Worm (Caenorhabditis elegans) whole organism, L1 larva: ENCODE data around the gene Y46E12A.3.

Experiments
- C34B4.2 ChIP-seq: sonication (generic microtip); optimal IDR thresholded peaks from 2 replicates; lab custom pipeline; 2017; ENCODE audit warnings: mild to moderate bottlenecking, missing genetic modification characterization, missing compliant biosample characterization
- F16B12.6 ChIP-seq: fragments of 150-350 bp; optimal IDR thresholded peaks from 2 replicates; lab custom pipeline; 2014; ENCODE audit warnings: missing biosample characterization, missing genetic modification characterization
- alr-1 ChIP-seq: fragments of 200-800 bp; sonication (Bioruptor generic); optimal IDR thresholded peaks from 2 replicates; lab custom pipeline; 2018; ENCODE audit warnings: borderline replicate concordance, mild to moderate bottlenecking, missing genetic modification characterization, missing compliant biosample characterization
- aly-2 ChIP-seq: fragments of 150-350 bp; optimal IDR thresholded peaks from 2 replicates; lab custom pipeline; 2014; ENCODE audit warnings: missing biosample characterization, missing genetic modification characterization
- ama-1 ChIP-seq: fragments of 150-350 bp; optimal IDR thresholded peaks from 2 replicates; lab custom pipeline; 2014
- blmp-1 ChIP-seq: fragments of 150-350 bp; optimal IDR thresholded peaks from 2 replicates; lab custom pipeline; 2014; ENCODE audit warnings: missing biosample characterization, missing genetic modification characterization
- ceh-63 ChIP-seq: fragments of 200-800 bp; sonication (Bioruptor generic); optimal IDR thresholded peaks from 2 replicates; lab custom pipeline; 2018; ENCODE audit warnings: mild to moderate bottlenecking, missing genetic modification characterization, missing compliant biosample characterization
- ceh-8 ChIP-seq: fragments of 200-800 bp; sonication (Bioruptor generic); optimal IDR thresholded peaks from 2 replicates; lab custom pipeline; 2018; ENCODE audit warnings: mild to moderate bottlenecking, missing genetic modification characterization, moderate library complexity, missing compliant biosample characterization
- ceh-90 ChIP-seq: sonication (generic microtip); optimal IDR thresholded peaks from 2 replicates; lab custom pipeline; 2016; ENCODE audit warnings: missing genetic modification characterization, missing compliant biosample characterization
- ces-1 ChIP-seq: fragments of 150-350 bp; optimal IDR thresholded peaks from 2 replicates; lab custom pipeline; 2014; ENCODE audit warnings: missing biosample characterization, missing genetic modification reagents, missing genetic modification characterization
- dpl-1 ChIP-seq, 3 experiments: fragments of 150-350 bp in 2 of 3; sonication (generic microtip) in 1 of 3; optimal IDR thresholded peaks; 2 replicates each; lab custom pipeline; 2014 to 2017; ENCODE audit warnings: missing biosample characterization in 3 of 3, missing genetic modification characterization in 3 of 3, missing genetic modification reagents in 3 of 3
- dsc-1 ChIP-seq: sonication (generic microtip); optimal IDR thresholded peaks from 2 replicates; lab custom pipeline; 2016; ENCODE audit warnings: mild to moderate bottlenecking, missing genetic modification characterization, missing compliant biosample characterization
- efl-1 ChIP-seq, 4 experiments: fragments of 150-350 bp; optimal IDR thresholded peaks in 3 of 4; peaks in 1 of 4; 1 replicate in 1 of 4; 2 replicates in 3 of 4; lab custom pipeline; 2014; ENCODE audit warnings: missing biosample characterization in 2 of 4, missing genetic modification characterization in 2 of 4, missing genetic modification reagents in 2 of 4
- elt-2 ChIP-seq: sonication (generic microtip); optimal IDR thresholded peaks from 2 replicates; lab custom pipeline; 2016; ENCODE audit warnings: missing genetic modification characterization, mild to moderate bottlenecking, inconsistent platforms, missing compliant biosample characterization, missing genetic modification reagents
- fkh-10 ChIP-seq: sonication (generic microtip); optimal IDR thresholded peaks from 2 replicates; lab custom pipeline; 2017; ENCODE audit warnings: missing biosample characterization, missing genetic modification reagents, missing genetic modification characterization
- fkh-4 ChIP-seq: sonication (generic microtip); optimal IDR thresholded peaks from 2 replicates; lab custom pipeline; 2016; ENCODE audit warnings: missing compliant biosample characterization, missing genetic modification characterization, borderline replicate concordance
- fkh-8 ChIP-seq: sonication (generic microtip); optimal IDR thresholded peaks from 2 replicates; lab custom pipeline; 2016; ENCODE audit warnings: mild to moderate bottlenecking, missing genetic modification characterization, missing compliant biosample characterization
- fos-1 ChIP-seq: fragments of 150-350 bp; optimal IDR thresholded peaks from 2 replicates; lab custom pipeline; 2014; ENCODE audit warnings: missing biosample characterization, missing genetic modification characterization
- hlh-17 ChIP-seq: fragments of 200-800 bp; sonication (Bioruptor generic); optimal IDR thresholded peaks from 2 replicates; lab custom pipeline; 2018; ENCODE audit warnings: missing genetic modification characterization, mild to moderate bottlenecking, missing compliant biosample characterization, moderate library complexity, borderline replicate concordance
- irx-1 ChIP-seq: sonication (generic microtip); optimal IDR thresholded peaks from 2 replicates; lab custom pipeline; 2016; ENCODE audit warnings: missing genetic modification characterization, missing compliant biosample characterization
- lin-14 ChIP-seq: fragments of 200-800 bp; sonication (Bioruptor generic); optimal IDR thresholded peaks from 2 replicates; lab custom pipeline; 2018; ENCODE audit warnings: mild to moderate bottlenecking, missing genetic modification characterization, moderate library complexity, missing compliant biosample characterization
- lin-35 ChIP-seq, 2 experiments: fragments of 150-350 bp; optimal IDR thresholded peaks; 2 replicates each; lab custom pipeline; 2014; ENCODE audit warnings: missing biosample characterization in 2 of 2, missing genetic modification characterization in 2 of 2, missing genetic modification reagents in 2 of 2
- lin-39 ChIP-seq: fragments of 150-350 bp; optimal IDR thresholded peaks from 2 replicates; lab custom pipeline; 2014; ENCODE audit warnings: missing biosample characterization, missing genetic modification reagents, missing genetic modification characterization
- lir-3 ChIP-seq: sonication (generic microtip); optimal IDR thresholded peaks from 2 replicates; lab custom pipeline; 2016; ENCODE audit warnings: mild to moderate bottlenecking, missing genetic modification characterization, moderate library complexity, missing compliant biosample characterization; ENCODE audit not compliant: poor library complexity
- mef-2 ChIP-seq: fragments of 150-350 bp; optimal IDR thresholded peaks from 2 replicates; lab custom pipeline; 2014; ENCODE audit warnings: missing biosample characterization, missing genetic modification characterization
- nhr-20 ChIP-seq: sonication (generic microtip); optimal IDR thresholded peaks from 2 replicates; lab custom pipeline; 2016; ENCODE audit warnings: mild to moderate bottlenecking, missing genetic modification characterization, missing compliant biosample characterization
- nhr-237 ChIP-seq: fragments of 150-350 bp; optimal IDR thresholded peaks from 2 replicates; lab custom pipeline; 2014; ENCODE audit warnings: missing biosample characterization, missing genetic modification characterization
- nhr-28 ChIP-seq: fragments of 150-350 bp; optimal IDR thresholded peaks from 2 replicates; lab custom pipeline; 2014; ENCODE audit warnings: missing biosample characterization, missing genetic modification characterization
- nhr-47 ChIP-seq: sonication (generic microtip); optimal IDR thresholded peaks from 2 replicates; lab custom pipeline; 2016; ENCODE audit warnings: mild to moderate bottlenecking, missing genetic modification characterization, moderate library complexity, missing compliant biosample characterization
- nhr-71 ChIP-seq: sonication (generic microtip); optimal IDR thresholded peaks from 2 replicates; lab custom pipeline; 2016; ENCODE audit warnings: mild to moderate bottlenecking, missing genetic modification characterization, moderate library complexity, missing compliant biosample characterization
- nhr-76 ChIP-seq: sonication (generic microtip); optimal IDR thresholded peaks from 2 replicates; lab custom pipeline; 2017; ENCODE audit warnings: missing biosample characterization, missing genetic modification characterization
- nhr-77 ChIP-seq: fragments of 150-350 bp; optimal IDR thresholded peaks from 2 replicates; lab custom pipeline; 2014; ENCODE audit warnings: missing biosample characterization, missing genetic modification characterization
- rnt-1 ChIP-seq: sonication (generic microtip); optimal IDR thresholded peaks from 2 replicates; lab custom pipeline; 2016; ENCODE audit warnings: mild to moderate bottlenecking, missing genetic modification characterization, moderate library complexity, missing compliant biosample characterization
- tbx-2 ChIP-seq: sonication (generic microtip); optimal IDR thresholded peaks from 2 replicates; lab custom pipeline; 2016; ENCODE audit warnings: missing genetic modification characterization, missing compliant biosample characterization
- tlp-1 ChIP-seq: fragments of 150-350 bp; optimal IDR thresholded peaks from 2 replicates; lab custom pipeline; 2014; ENCODE audit warnings: missing biosample characterization, missing genetic modification characterization
- unc-30 ChIP-seq: sonication (generic microtip); optimal IDR thresholded peaks from 2 replicates; lab custom pipeline; 2017; ENCODE audit warnings: missing biosample characterization, missing genetic modification characterization
- unc-86 ChIP-seq: sonication (generic microtip); optimal IDR thresholded peaks from 2 replicates; lab custom pipeline; 2016; ENCODE audit warnings: missing genetic modification characterization, missing compliant biosample characterization
- vab-15 ChIP-seq: sonication (generic microtip); optimal IDR thresholded peaks from 2 replicates; lab custom pipeline; 2017; ENCODE audit warnings: missing genotype, mild to moderate bottlenecking, missing genetic modification characterization, missing compliant biosample characterization
- xbp-1 ChIP-seq: sonication (generic microtip); optimal IDR thresholded peaks from 2 replicates; lab custom pipeline; 2016; ENCODE audit warnings: missing genetic modification characterization, missing compliant biosample characterization

Y46E12A.3 gene

ce11 chrIII:1769993-1770392, 15.3 kb upstream of the Y46E12A.3 start, which contains the start of gene tbx-43:
tbx-43 (minus strand) TSS chrIII:1770093.
- no peak for TF ChIP-seq efl-1 (optimal IDR thresholded peaks at IDR 0.05; lab: Kevin White, UChicago)
- TF ChIP-seq efl-1 (GFP tag; optimal IDR thresholded peaks at IDR 0.05 in 1 of 2; lab: Kevin White, UChicago), result peak in 1 of 2 experiments; percentile 38
- no peak for TF ChIP-seq hlh-17 (GFP tag; lab: Kevin White, UChicago)

- TF ChIP-seq nhr-28 (tag; lab: Kevin White, UChicago), result no peak
- TF ChIP-seq ceh-90 (tag; lab: Kevin White, UChicago), result no peak
- no peak for TF ChIP-seq elt-2 (tag; lab: Kevin White, UChicago)
- TF ChIP-seq fkh-4 (tag; lab: Kevin White, UChicago), result no peak
- TF ChIP-seq tlp-1, result no peak
- TF ChIP-seq nhr-77 (tag; lab: Kevin White, UChicago), result no peak
- TF ChIP-seq lin-35 (GFP tag; optimal IDR thresholded peaks at IDR 0.05; lab: Kevin White, UChicago), result no peak
- TF ChIP-seq nhr-237, result no peak
- no peak for TF ChIP-seq nhr-20 (tag; lab: Kevin White, UChicago)
- no peak for TF ChIP-seq mef-2 (tag; lab: Kevin White, UChicago)
- no peak for TF ChIP-seq ceh-8 (GFP tag; lab: Kevin White, UChicago)
- TF ChIP-seq efl-1 (optimal IDR thresholded peaks at IDR 0.05; lab: Kevin White, UChicago), result no peak
- TF ChIP-seq efl-1 (GFP tag; optimal IDR thresholded peaks at IDR 0.05 in 1 of 2; lab: Kevin White, UChicago), result no peak
- no peak for TF ChIP-seq dpl-1 (GFP tag; optimal IDR thresholded peaks at IDR 0.05; lab: Kevin White, UChicago)
- TF ChIP-seq lir-3 (tag; lab: Kevin White, UChicago), result no peak
- TF ChIP-seq dsc-1 (tag; lab: Kevin White, UChicago), result no peak
- TF ChIP-seq ceh-63 (GFP tag; lab: Kevin White, UChicago), result no peak
- no peak for TF ChIP-seq aly-2
Observed at ce11 chrIII:1764463-1764862, 9.7 kb upstream of the Y46E12A.3 start.

- TF ChIP-seq unc-30 (tag; lab: Kevin White, UChicago) (no peak), fkh-4 (tag; lab: Kevin White, UChicago) (no peak), C34B4.2 (tag; lab: Kevin White, UChicago) (no peak), efl-1 (optimal IDR thresholded peaks at IDR 0.05; lab: Kevin White, UChicago) (no peak), efl-1 (GFP tag; optimal IDR thresholded peaks at IDR 0.05 in 1 of 2; lab: Kevin White, UChicago) (peak in 1 of 2 experiments; percentile 70), blmp-1 (tag; lab: Kevin White, UChicago) (no peak), nhr-47 (tag; lab: Kevin White, UChicago) (no peak)
Observed at ce11 chrIII:1763222-1763621, 8.5 kb upstream of the Y46E12A.3 start, which contains the start of gene cnc-6. cnc-6 (plus strand) TSS chrIII:1763522.

ce11 chrIII:1758632-1759031, 3.9 kb upstream of the Y46E12A.3 start, which contains the start of gene Y46E12A.2:
Y46E12A.2 (plus strand) TSS chrIII:1758932.
- no peak for TF ChIP-seq ceh-63 (GFP tag; lab: Kevin White, UChicago)
- TF ChIP-seq hlh-17 (GFP tag; lab: Kevin White, UChicago), result no peak
- TF ChIP-seq lin-35 (GFP tag; optimal IDR thresholded peaks at IDR 0.05; lab: Kevin White, UChicago), result no peak
- no peak for TF ChIP-seq fkh-8 (tag; lab: Kevin White, UChicago)
- no peak for TF ChIP-seq ama-1 (lab: Kevin White, UChicago)

- TF ChIP-seq F16B12.6 (no peak), vab-15 (tag; lab: Kevin White, UChicago) (no peak), elt-2 (tag; lab: Kevin White, UChicago) (no peak), lin-14 (GFP tag; lab: Kevin White, UChicago) (no peak), nhr-71 (tag; lab: Kevin White, UChicago) (no peak)
Observed at ce11 chrIII:1758151-1758550, 3.4 kb upstream of the Y46E12A.3 start, which contains the start of gene Y46E12A.5. Y46E12A.5 (minus strand) TSS chrIII:1758251.

ce11 chrIII:1745450-1746127, 9.2 kb downstream of the Y46E12A.3 start:
- TF ChIP-seq fkh-4 (tag; lab: Kevin White, UChicago) (no peak), mef-2 (tag; lab: Kevin White, UChicago) (no peak), nhr-76 (tag; lab: Kevin White, UChicago) (no peak), xbp-1 (tag; lab: Kevin White, UChicago) (no peak), unc-86 (tag; lab: Kevin White, UChicago) (no peak), fkh-10 (GFP tag; lab: Kevin White, UChicago) (peak; percentile 71), hlh-17 (GFP tag; lab: Kevin White, UChicago) (no peak), ces-1 (GFP tag; lab: Kevin White, UChicago) (peak; percentile 51), blmp-1 (tag; lab: Kevin White, UChicago) (no peak), tbx-2 (peak; percentile 9), alr-1 (tag; lab: Kevin White, UChicago) (no peak), lin-39 (no peak), irx-1 (no peak), rnt-1 (tag; lab: Kevin White, UChicago) (no peak), F16B12.6 (no peak), fos-1 (tag; lab: Kevin White, UChicago) (no peak)
